Worm (Caenorhabditis elegans) whole organism, mixed stage, embryonic: Measurements from ENCODE around the gene F59E12.17.
A peak's percentile ranks its signal among the peaks of the same experiment; 100 is the strongest.

Experiments used
- M03D4.4 ChIP-seq: sonication (generic microtip); optimal IDR thresholded peaks from 2 replicates; lab custom pipeline; 2017; ENCODE audit warnings: mild to moderate bottlenecking, missing genetic modification characterization, missing compliant biosample characterization
- bed-3 ChIP-seq: fragments of 200-800 bp; sonication (Bioruptor generic); optimal IDR thresholded peaks from 3 replicates; lab custom pipeline; 2018; ENCODE audit warnings: mild to moderate bottlenecking, missing genetic modification characterization, moderate library complexity, missing compliant biosample characterization
- blmp-1 ChIP-seq: fragments of 150-350 bp; optimal IDR thresholded peaks from 2 replicates; lab custom pipeline; 2014; ENCODE audit warnings: missing biosample characterization, missing genetic modification characterization
- ceh-39 ChIP-seq: fragments of 150-350 bp; optimal IDR thresholded peaks from 2 replicates; lab custom pipeline; 2014; ENCODE audit warnings: missing biosample characterization, missing genetic modification characterization
- ceh-43 ChIP-seq: fragments of 200-800 bp; sonication (Bioruptor generic); optimal IDR thresholded peaks from 2 replicates; lab custom pipeline; 2018; ENCODE audit warnings: mild to moderate bottlenecking, missing genetic modification characterization, moderate library complexity, missing compliant biosample characterization
- ceh-83 ChIP-seq: fragments of 200-800 bp; sonication (Bioruptor generic); optimal IDR thresholded peaks from 2 replicates; lab custom pipeline; 2018; ENCODE audit warnings: mild to moderate bottlenecking, missing genetic modification characterization, missing compliant biosample characterization
- ces-1 ChIP-seq: fragments of 150-350 bp; optimal IDR thresholded peaks from 2 replicates; lab custom pipeline; 2014; ENCODE audit warnings: missing biosample characterization, missing genetic modification reagents, missing genetic modification characterization
- cnd-1 ChIP-seq: fragments of 200-800 bp; sonication (Bioruptor generic); optimal IDR thresholded peaks from 2 replicates; lab custom pipeline; 2018; ENCODE audit warnings: mild to moderate bottlenecking, missing genetic modification characterization, missing compliant biosample characterization
- drap-1 ChIP-seq: fragments of 200-800 bp; sonication (Bioruptor generic); optimal IDR thresholded peaks from 3 replicates; lab custom pipeline; 2018; ENCODE audit warnings: mild to moderate bottlenecking, missing genetic modification characterization, missing compliant biosample characterization
- elt-1 ChIP-seq: sonication (generic microtip); optimal IDR thresholded peaks from 2 replicates; lab custom pipeline; 2017; ENCODE audit warnings: missing genetic modification characterization, mild to moderate bottlenecking, missing compliant biosample characterization, antibody characterized with exemption, moderate library complexity, borderline replicate concordance; ENCODE audit not compliant: insufficient read depth
- elt-3 ChIP-seq: fragments of 150-350 bp; optimal IDR thresholded peaks from 2 replicates; lab custom pipeline; 2014; ENCODE audit warnings: missing biosample characterization, missing genetic modification characterization
- flh-1 ChIP-seq: fragments of 200-800 bp; sonication (Bioruptor generic); optimal IDR thresholded peaks from 2 replicates; lab custom pipeline; 2018; ENCODE audit warnings: mild to moderate bottlenecking, missing genetic modification characterization, moderate library complexity, missing compliant biosample characterization
- ham-2 ChIP-seq: fragments of 200-800 bp; sonication (Bioruptor generic); optimal IDR thresholded peaks from 2 replicates; lab custom pipeline; 2018; ENCODE audit warnings: mild to moderate bottlenecking, missing genetic modification characterization, missing compliant biosample characterization
- hlh-1 ChIP-seq: fragments of 150-350 bp; optimal IDR thresholded peaks from 2 replicates; lab custom pipeline; 2014; ENCODE audit warnings: missing biosample characterization, missing genetic modification reagents, missing genetic modification characterization
- lin-13 ChIP-seq: fragments of 150-350 bp; optimal IDR thresholded peaks from 2 replicates; lab custom pipeline; 2014; ENCODE audit warnings: missing biosample characterization, missing genetic modification characterization
- lin-32 ChIP-seq: fragments of 200-800 bp; sonication (Bioruptor generic); optimal IDR thresholded peaks from 2 replicates; lab custom pipeline; 2018; ENCODE audit warnings: mild to moderate bottlenecking, missing genetic modification characterization, missing compliant biosample characterization
- lsy-2 ChIP-seq: fragments of 150-350 bp; optimal IDR thresholded peaks from 2 replicates; lab custom pipeline; 2014; ENCODE audit warnings: missing biosample characterization, missing genetic modification characterization
- mab-5 ChIP-seq: fragments of 150-350 bp; optimal IDR thresholded peaks from 2 replicates; lab custom pipeline; 2014; ENCODE audit warnings: missing biosample characterization, missing genetic modification characterization
- mep-1 ChIP-seq: fragments of 150-350 bp; optimal IDR thresholded peaks from 2 replicates; lab custom pipeline; 2017; ENCODE audit warnings: missing biosample characterization, missing genetic modification reagents, missing genetic modification characterization, inconsistent platforms
- mls-2 ChIP-seq: sonication (generic microtip); optimal IDR thresholded peaks from 2 replicates; lab custom pipeline; 2016; ENCODE audit warnings: mild to moderate bottlenecking, missing genetic modification characterization, moderate library complexity, missing compliant biosample characterization
- nhr-12 ChIP-seq: fragments of 150-350 bp; optimal IDR thresholded peaks from 2 replicates; lab custom pipeline; 2014; ENCODE audit warnings: missing biosample characterization, missing genetic modification characterization
- nhr-2 ChIP-seq: fragments of 150-350 bp; optimal IDR thresholded peaks from 2 replicates; lab custom pipeline; 2014; ENCODE audit warnings: missing biosample characterization, missing genetic modification characterization
- nhr-237 ChIP-seq: fragments of 150-350 bp; optimal IDR thresholded peaks from 2 replicates; lab custom pipeline; 2014; ENCODE audit warnings: missing biosample characterization, missing genetic modification characterization
- nhr-28 ChIP-seq: fragments of 150-350 bp; optimal IDR thresholded peaks from 2 replicates; lab custom pipeline; 2014; ENCODE audit warnings: missing biosample characterization, missing genetic modification characterization
- nhr-76 ChIP-seq: sonication (generic microtip); optimal IDR thresholded peaks from 2 replicates; lab custom pipeline; 2017; ENCODE audit warnings: missing biosample characterization, missing genetic modification characterization
- pha-4 ChIP-seq: fragments of 150-350 bp; optimal IDR thresholded peaks from 2 replicates; lab custom pipeline; 2018; ENCODE audit warnings: missing biosample characterization, missing genetic modification reagents, missing genetic modification characterization
- sem-2 ChIP-seq: fragments of 200-800 bp; sonication (Bioruptor generic); optimal IDR thresholded peaks from 2 replicates; lab custom pipeline; 2018; ENCODE audit warnings: mild to moderate bottlenecking, missing genetic modification characterization, missing compliant biosample characterization
- snpc-4 ChIP-seq: fragments of 150-350 bp; optimal IDR thresholded peaks from 2 replicates; lab custom pipeline; 2014; ENCODE audit warnings: missing biosample characterization, missing genetic modification characterization
- sptf-1 ChIP-seq: sonication (generic microtip); optimal IDR thresholded peaks from 2 replicates; lab custom pipeline; 2017; ENCODE audit warnings: mild to moderate bottlenecking, missing genetic modification characterization, moderate library complexity, missing compliant biosample characterization
- tbx-8 ChIP-seq: fragments of 200-800 bp; sonication (Bioruptor generic); optimal IDR thresholded peaks from 2 replicates; lab custom pipeline; 2018; ENCODE audit warnings: mild to moderate bottlenecking, missing genetic modification characterization, moderate library complexity, missing compliant biosample characterization
- unc-120 ChIP-seq: sonication (generic microtip); optimal IDR thresholded peaks from 2 replicates; lab custom pipeline; 2017; ENCODE audit warnings: missing genetic modification characterization, missing compliant biosample characterization; ENCODE audit not compliant: poor library complexity, severe bottlenecking
- unc-39 ChIP-seq: fragments of 150-350 bp; optimal IDR thresholded peaks from 2 replicates; lab custom pipeline; 2014; ENCODE audit warnings: missing biosample characterization, missing genetic modification characterization
- unc-62 ChIP-seq: fragments of 150-350 bp; optimal IDR thresholded peaks from 2 replicates; lab custom pipeline; 2014; ENCODE audit warnings: missing biosample characterization, missing genetic modification reagents, missing genetic modification characterization
- zip-8 ChIP-seq: fragments of 150-350 bp; optimal IDR thresholded peaks from 2 replicates; lab custom pipeline; 2014; ENCODE audit warnings: missing biosample characterization, missing genetic modification characterization
- ztf-11 ChIP-seq: fragments of 150-350 bp; optimal IDR thresholded peaks from 2 replicates; lab custom pipeline; 2014; ENCODE audit warnings: missing biosample characterization, missing genetic modification characterization

F59E12.17 gene

DNA sequence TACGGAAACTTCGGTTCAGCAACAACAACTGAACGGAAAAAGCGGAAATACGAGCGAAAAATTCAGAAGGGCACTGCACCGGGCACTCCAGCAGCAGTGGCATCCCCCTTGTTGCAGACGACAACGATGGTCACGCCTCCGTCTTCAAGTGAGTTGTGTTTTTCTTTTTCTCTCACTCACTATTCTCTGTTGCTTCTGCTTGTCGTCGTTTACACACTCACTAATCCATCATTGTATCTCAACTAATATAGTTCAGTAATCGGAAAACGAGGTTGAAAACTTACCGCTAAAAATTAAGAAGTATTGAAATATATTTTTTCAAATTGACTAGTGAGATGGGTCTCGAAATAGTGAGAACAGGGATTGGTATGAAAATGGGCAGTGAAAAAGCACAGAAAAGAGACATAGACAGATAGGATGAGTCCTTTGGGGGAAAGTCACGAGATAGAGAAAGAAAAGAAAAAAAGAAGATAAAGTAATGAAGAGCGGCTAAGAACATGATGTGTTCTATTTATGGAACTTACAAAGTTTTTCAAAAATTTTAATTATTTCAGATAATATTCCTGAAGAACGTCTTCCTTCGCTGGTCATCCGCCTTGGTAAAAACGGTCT is 14.0 kb upstream of the F59E12.17 start:
- no peak for TF ChIP-seq ceh-43 (GFP tag; lab: Kevin White, UChicago)
- no peak for TF ChIP-seq ceh-83
- TF ChIP-seq drap-1 (GFP tag; lab: Kevin White, UChicago): no peak
- TF ChIP-seq hlh-1: no peak
- no peak for TF ChIP-seq pha-4 (tag; lab: Kevin White, UChicago)
- TF ChIP-seq mab-5: no peak
- no peak for TF ChIP-seq ces-1 (GFP tag; lab: Kevin White, UChicago)
- no peak for TF ChIP-seq tbx-8 (GFP tag; lab: Kevin White, UChicago)
- TF ChIP-seq blmp-1 (tag; lab: Kevin White, UChicago): no peak
- TF ChIP-seq M03D4.4 (tag; lab: Kevin White, UChicago): no peak
- no peak for TF ChIP-seq ham-2 (GFP tag; lab: Kevin White, UChicago)
- TF ChIP-seq lin-13: no peak
- no peak for TF ChIP-seq lin-32

DNA sequence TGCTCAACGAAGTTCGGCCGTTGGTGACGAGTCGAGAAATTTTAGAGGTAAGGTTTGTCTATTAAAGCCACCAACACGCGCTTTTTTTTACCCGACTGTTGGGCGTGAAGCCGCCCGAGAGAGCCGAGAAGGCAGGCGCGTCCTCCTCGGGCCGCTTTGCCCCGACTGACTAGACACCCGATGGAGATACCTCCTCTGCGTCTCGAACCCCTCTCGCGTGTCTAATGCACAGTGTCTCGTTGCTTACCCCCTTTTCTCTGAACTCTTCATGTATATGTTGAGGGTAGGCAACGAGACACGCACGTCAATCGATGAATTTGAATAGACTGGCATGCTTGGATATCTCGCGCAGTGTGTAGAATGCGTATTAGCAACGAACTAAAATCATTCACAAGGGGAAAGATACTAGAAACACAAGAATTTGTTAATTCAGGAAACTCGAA is 12.5 kb upstream of the F59E12.17 start:
- TF ChIP-seq blmp-1 (tag; lab: Kevin White, UChicago) (no peak), nhr-2 (tag; lab: Kevin White, UChicago) (peak; percentile 38), zip-8 (tag; lab: Kevin White, UChicago) (no peak), bed-3 (GFP tag; lab: Kevin White, UChicago) (peak; percentile 54), cnd-1 (tag; lab: Kevin White, UChicago) (peak; percentile 78), pha-4 (tag; lab: Kevin White, UChicago) (peak; percentile 80), nhr-12 (tag; lab: Kevin White, UChicago) (peak; percentile 23), ces-1 (GFP tag; lab: Kevin White, UChicago) (peak; percentile 61), ztf-11 (tag; lab: Kevin White, UChicago) (peak; percentile 62), nhr-28 (tag; lab: Kevin White, UChicago) (no peak), nhr-237 (tag; lab: Kevin White, UChicago) (peak; percentile 71), M03D4.4 (tag; lab: Kevin White, UChicago) (peak; percentile 86), tbx-8 (GFP tag; lab: Kevin White, UChicago) (peak; percentile 34), ceh-43 (GFP tag; lab: Kevin White, UChicago) (peak; percentile 66), lin-13 (no peak), flh-1 (GFP tag; lab: Kevin White, UChicago) (peak; percentile 1), unc-39 (no peak), drap-1 (GFP tag; lab: Kevin White, UChicago) (peak; percentile 90), ceh-83 (peak; percentile 90), ceh-39 (tag; lab: Kevin White, UChicago) (peak; percentile 73), nhr-76 (tag; lab: Kevin White, UChicago) (peak; percentile 54), unc-120 (peak; percentile 93), mep-1 (peak; percentile 44), hlh-1 (peak; percentile 79), unc-62 (peak; percentile 58), sptf-1 (peak; percentile 95), mab-5 (no peak), sem-2 (GFP tag; lab: Kevin White, UChicago) (peak; percentile 77), mls-2 (tag; lab: Kevin White, UChicago) (peak; percentile 97), elt-3 (peak; percentile 76), ham-2 (GFP tag; lab: Kevin White, UChicago) (peak; percentile 96), lsy-2 (tag; lab: Kevin White, UChicago) (peak; percentile 70), snpc-4 (no peak), elt-1 (no peak), lin-32 (peak; percentile 70)

DNA sequence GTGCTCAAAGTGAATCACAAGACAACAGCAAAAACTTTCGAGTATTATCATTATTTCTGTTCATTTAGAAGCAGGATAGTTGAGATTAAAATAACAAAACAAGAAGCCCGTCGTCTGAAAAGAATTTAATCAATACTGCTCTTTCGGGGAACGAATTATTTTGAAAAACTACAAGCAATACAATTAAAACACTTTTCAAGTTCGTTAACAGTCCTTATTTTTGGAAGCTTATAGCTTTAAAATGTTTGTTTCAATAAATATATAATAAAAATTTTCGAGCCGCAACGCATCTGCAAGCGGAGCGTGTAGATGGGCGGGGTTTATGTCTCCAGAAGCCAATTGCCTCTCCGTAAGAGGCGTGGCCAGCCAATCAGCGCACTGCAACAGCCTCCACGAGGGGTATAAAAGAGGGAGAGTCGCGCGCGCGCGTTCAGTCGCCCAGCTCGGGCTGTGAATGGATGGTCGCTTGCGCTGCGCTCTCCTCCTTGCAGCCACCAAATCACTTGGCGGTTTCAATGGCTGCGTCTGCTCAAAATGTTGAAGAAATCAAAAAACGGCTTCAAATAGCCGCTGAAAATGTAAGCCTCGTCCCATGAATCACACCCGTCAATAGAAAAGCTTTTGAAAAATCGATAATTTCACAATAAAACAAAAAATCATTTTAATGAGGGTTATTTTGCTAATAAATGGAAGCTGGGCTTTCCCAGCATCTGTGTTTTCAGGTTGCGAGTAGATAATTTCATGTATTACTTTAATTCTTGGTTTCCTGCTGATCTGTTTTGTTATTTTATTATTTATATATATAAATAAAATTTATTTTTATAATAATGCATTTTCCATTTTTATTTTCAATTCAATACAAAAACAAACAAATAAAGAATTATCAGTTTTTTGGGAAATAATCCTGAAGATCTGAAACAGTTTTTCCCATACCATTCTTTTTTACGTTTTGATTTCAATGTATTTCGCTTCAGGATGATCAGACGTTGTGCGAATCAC is 11.8 kb upstream of the F59E12.17 start, which contains the start of the genes ift-43 and mdt-26:
ift-43 (minus strand) TSS at position 51 of the 999 bp plus-strand sequence.
mdt-26 (plus strand) TSS at position 446 of the 999 bp plus-strand sequence.
- TF ChIP-seq nhr-237 (tag; lab: Kevin White, UChicago): no peak
- TF ChIP-seq drap-1 (GFP tag; lab: Kevin White, UChicago): peak; percentile 70
- TF ChIP-seq mls-2 (tag; lab: Kevin White, UChicago): peak; percentile 40
- no peak for TF ChIP-seq bed-3 (GFP tag; lab: Kevin White, UChicago)
- TF ChIP-seq pha-4 (tag; lab: Kevin White, UChicago): peak; percentile 53
- no peak for TF ChIP-seq snpc-4
- peak; percentile 74 for TF ChIP-seq unc-120
- TF ChIP-seq lsy-2 (tag; lab: Kevin White, UChicago): peak; percentile 86
- TF ChIP-seq ces-1 (GFP tag; lab: Kevin White, UChicago): peak; percentile 36
- peak; percentile 42 for TF ChIP-seq unc-62
- TF ChIP-seq nhr-28 (tag; lab: Kevin White, UChicago): no peak
- peak; percentile 73 for TF ChIP-seq lin-13
- no peak for TF ChIP-seq blmp-1 (tag; lab: Kevin White, UChicago)
- TF ChIP-seq ham-2 (GFP tag; lab: Kevin White, UChicago): peak; percentile 78
- no peak for TF ChIP-seq ceh-43 (GFP tag; lab: Kevin White, UChicago)
- TF ChIP-seq unc-39: no peak
- peak; percentile 85 for TF ChIP-seq sptf-1
- peak; percentile 20 for TF ChIP-seq ztf-11 (tag; lab: Kevin White, UChicago)
- TF ChIP-seq ceh-83: no peak
- no peak for TF ChIP-seq zip-8 (tag; lab: Kevin White, UChicago)
- TF ChIP-seq nhr-12 (tag; lab: Kevin White, UChicago): no peak
- no peak for TF ChIP-seq lin-32
- TF ChIP-seq mep-1: peak; percentile 42
- peak; percentile 80 for TF ChIP-seq cnd-1 (tag; lab: Kevin White, UChicago)
- TF ChIP-seq tbx-8 (GFP tag; lab: Kevin White, UChicago): no peak
- no peak for TF ChIP-seq sem-2 (GFP tag; lab: Kevin White, UChicago)
- no peak for TF ChIP-seq nhr-76 (tag; lab: Kevin White, UChicago)
- TF ChIP-seq hlh-1: peak; percentile 55
- TF ChIP-seq M03D4.4 (tag; lab: Kevin White, UChicago): peak; percentile 67
- peak; percentile 32 for TF ChIP-seq flh-1 (GFP tag; lab: Kevin White, UChicago)
- TF ChIP-seq elt-1: no peak
- TF ChIP-seq nhr-2 (tag; lab: Kevin White, UChicago): no peak
- peak; percentile 48 for TF ChIP-seq mab-5
